Worm (Caenorhabditis elegans): Measurements from ENCODE around the gene cyp-35A1.
A peak's percentile ranks its signal among the peaks of the same experiment; 100 is the strongest.

cyp-35A1 gene

DNA sequence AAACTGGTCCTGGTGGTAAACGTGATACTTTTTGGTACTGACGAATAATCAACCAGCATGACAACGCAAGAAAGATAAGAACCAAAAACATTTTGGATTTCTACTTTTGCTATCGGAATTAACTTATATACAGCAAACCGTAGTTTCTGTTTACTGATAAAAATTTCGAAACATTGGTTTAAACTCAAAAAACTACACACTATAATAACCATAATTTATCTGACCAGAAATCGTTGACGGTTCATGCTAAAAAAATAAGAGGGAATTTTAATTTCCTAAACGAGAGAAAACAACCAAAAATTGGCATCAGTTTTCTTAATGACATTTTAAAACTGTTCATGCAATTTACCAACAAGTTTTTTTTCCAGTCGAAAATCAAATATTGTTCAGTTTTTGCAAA lies at the start of gene cyp-35A1:
cyp-35A1 (minus strand) TSS at position 101 of the 400 bp plus-strand sequence.
- no peak for TF ChIP-seq M03D4.4 (tag; optimal IDR thresholded peaks at IDR 0.05)
- no peak for TF ChIP-seq unc-62 (GFP tag; optimal IDR thresholded peaks at IDR 0.05)
- no peak for TF ChIP-seq mab-5 (tag; optimal IDR thresholded peaks at IDR 0.05)
- no peak for TF ChIP-seq lsy-2 (tag; optimal IDR thresholded peaks at IDR 0.05)
- TF ChIP-seq lin-13 (tag; optimal IDR thresholded peaks at IDR 0.05), result no peak
- no peak for TF ChIP-seq hlh-1 (tag; optimal IDR thresholded peaks at IDR 0.05)
- no peak for TF ChIP-seq nhr-237 (tag; optimal IDR thresholded peaks at IDR 0.05)
- TF ChIP-seq zip-8 (tag; optimal IDR thresholded peaks at IDR 0.05), result no peak
- no peak for TF ChIP-seq bed-3 (GFP tag; optimal IDR thresholded peaks at IDR 0.05)
- no peak for TF ChIP-seq nhr-28 (tag; optimal IDR thresholded peaks at IDR 0.05)
- TF ChIP-seq sptf-1 (tag; optimal IDR thresholded peaks at IDR 0.05), result no peak
- no peak for TF ChIP-seq nhr-76 (tag; optimal IDR thresholded peaks at IDR 0.05)
- TF ChIP-seq tbx-8 (GFP tag; optimal IDR thresholded peaks at IDR 0.05), result no peak
- TF ChIP-seq elt-3 (tag; optimal IDR thresholded peaks at IDR 0.05), result no peak
- no peak for TF ChIP-seq ceh-83 (GFP tag; optimal IDR thresholded peaks at IDR 0.05)
- TF ChIP-seq ceh-39 (tag; optimal IDR thresholded peaks at IDR 0.05), result no peak
- no peak for TF ChIP-seq nhr-2 (tag; optimal IDR thresholded peaks at IDR 0.05)
- no peak for TF ChIP-seq sem-2 (GFP tag; optimal IDR thresholded peaks at IDR 0.05)
- no peak for TF ChIP-seq mls-2 (tag; optimal IDR thresholded peaks at IDR 0.05)
- TF ChIP-seq pha-4 (tag; optimal IDR thresholded peaks at IDR 0.05), result no peak

DNA sequence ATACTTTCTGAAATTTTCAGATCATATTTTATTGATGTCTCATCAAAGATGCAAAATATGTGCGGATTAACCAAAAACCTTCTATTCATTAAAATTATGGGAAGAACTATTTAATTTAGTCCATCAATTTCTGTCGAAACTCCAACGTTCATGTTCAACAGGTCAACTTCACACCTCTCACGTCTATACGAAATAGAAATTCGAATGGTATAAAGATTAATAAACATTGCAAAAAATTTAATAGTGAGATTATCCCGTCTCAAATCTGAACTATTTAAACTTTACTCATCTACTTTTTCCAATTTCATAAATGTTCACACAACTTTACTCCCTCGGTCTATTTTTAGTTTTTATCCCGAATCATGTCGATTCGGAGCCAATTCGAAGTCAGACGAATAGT lies 48.0 kb upstream of the cyp-35A1 start, which contains the start of gene R13D7.2:
R13D7.2 (plus strand) TSS at position 301 of the 400 bp plus-strand sequence.
- TF ChIP-seq unc-62 (GFP tag; optimal IDR thresholded peaks at IDR 0.05) (no peak), nhr-28 (tag; optimal IDR thresholded peaks at IDR 0.05) (no peak), bed-3 (GFP tag; optimal IDR thresholded peaks at IDR 0.05) (no peak), lin-32 (GFP tag; optimal IDR thresholded peaks at IDR 0.05) (no peak), ceh-39 (tag; optimal IDR thresholded peaks at IDR 0.05) (no peak), mep-1 (tag; optimal IDR thresholded peaks at IDR 0.05) (no peak), ztf-11 (tag; optimal IDR thresholded peaks at IDR 0.05) (no peak), cnd-1 (tag; optimal IDR thresholded peaks at IDR 0.05) (no peak), lin-13 (tag; optimal IDR thresholded peaks at IDR 0.05) (no peak), mab-5 (tag; optimal IDR thresholded peaks at IDR 0.05) (no peak), pha-4 (tag; optimal IDR thresholded peaks at IDR 0.05) (no peak), flh-1 (GFP tag; optimal IDR thresholded peaks at IDR 0.05) (no peak), nhr-237 (tag; optimal IDR thresholded peaks at IDR 0.05) (no peak)

DNA sequence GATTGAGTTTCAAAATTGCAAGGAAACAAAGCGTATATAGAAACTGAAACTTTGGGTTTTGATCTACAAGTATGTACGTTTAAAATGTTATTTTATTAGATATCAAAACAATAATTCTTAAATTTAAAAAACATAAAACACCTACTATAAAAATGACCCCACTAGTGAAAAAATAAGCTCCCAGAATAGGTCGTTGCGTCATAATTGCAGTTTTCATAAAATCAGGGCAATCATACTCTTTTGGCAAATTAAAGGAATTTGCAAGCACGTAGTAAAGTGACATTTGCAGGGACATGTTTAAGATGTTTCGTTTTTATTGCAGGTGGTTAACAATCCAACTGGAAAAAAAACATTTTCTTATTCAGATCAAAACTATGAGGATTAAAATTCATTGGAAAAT lies 46.9 kb upstream of the cyp-35A1 start, which contains the start of gene srt-6:
srt-6 (minus strand) TSS at position 295 of the 400 bp plus-strand sequence.
- TF ChIP-seq ces-1 (GFP tag; optimal IDR thresholded peaks at IDR 0.05), result no peak
- no peak for TF ChIP-seq lin-13 (tag; optimal IDR thresholded peaks at IDR 0.05)
- no peak for TF ChIP-seq unc-62 (GFP tag; optimal IDR thresholded peaks at IDR 0.05)
- no peak for TF ChIP-seq ceh-43 (GFP tag; optimal IDR thresholded peaks at IDR 0.05)
- TF ChIP-seq zip-8 (tag; optimal IDR thresholded peaks at IDR 0.05), result peak; percentile 91
- no peak for TF ChIP-seq sem-2 (GFP tag; optimal IDR thresholded peaks at IDR 0.05)
- TF ChIP-seq nhr-12 (tag; optimal IDR thresholded peaks at IDR 0.05), result no peak
- no peak for TF ChIP-seq elt-1 (tag; optimal IDR thresholded peaks at IDR 0.05; ENCODE audit: borderline replicate concordance, insufficient read depth)

DNA sequence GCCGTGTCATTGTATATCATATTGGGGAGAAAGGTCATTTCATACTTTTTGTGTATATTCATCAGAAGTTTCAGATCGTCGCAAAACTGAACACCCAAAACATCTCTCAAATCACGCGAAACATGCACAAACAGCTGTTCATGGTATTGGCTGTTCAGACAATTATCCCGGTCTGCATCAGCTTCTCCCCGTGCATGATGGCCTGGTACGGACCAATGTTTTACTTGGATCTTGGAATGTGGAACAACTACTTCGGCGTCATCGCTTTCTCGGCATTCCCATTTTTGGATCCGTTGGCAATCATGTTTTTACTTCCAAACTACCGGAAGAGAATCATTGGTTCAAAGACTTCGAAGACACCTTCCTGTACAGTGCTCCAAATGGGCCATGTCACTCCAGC lies 41.9 kb upstream of the cyp-35A1 start:
- no peak for TF ChIP-seq hlh-1 (tag; optimal IDR thresholded peaks at IDR 0.05)
- TF ChIP-seq lsy-2 (tag; optimal IDR thresholded peaks at IDR 0.05), result no peak
- no peak for TF ChIP-seq cnd-1 (tag; optimal IDR thresholded peaks at IDR 0.05)
- TF ChIP-seq M03D4.4 (tag; optimal IDR thresholded peaks at IDR 0.05), result no peak
- no peak for TF ChIP-seq mab-5 (tag; optimal IDR thresholded peaks at IDR 0.05)

DNA sequence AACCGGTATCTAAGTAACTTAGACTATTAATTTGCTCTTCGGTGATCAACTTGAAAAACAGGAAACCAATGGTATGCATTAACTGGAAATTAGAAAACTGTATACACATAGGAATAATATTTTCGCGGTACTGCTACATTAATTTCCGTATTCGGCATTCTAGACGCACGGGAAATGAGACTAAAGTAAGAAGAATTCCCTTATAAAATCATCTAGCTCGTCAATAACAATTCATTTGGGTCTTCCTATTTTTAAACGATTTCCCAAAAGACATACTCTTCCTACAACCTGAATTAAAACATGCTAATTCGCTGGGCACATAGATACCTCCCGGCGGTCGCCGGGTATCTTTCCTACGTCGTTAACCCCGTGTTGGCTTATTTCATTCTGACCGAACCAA lies 40.8 kb upstream of the cyp-35A1 start, which contains the start of gene srj-13:
srj-13 (plus strand) TSS at position 301 of the 400 bp plus-strand sequence.
- TF ChIP-seq unc-39 (tag; optimal IDR thresholded peaks at IDR 0.05), result no peak
- TF ChIP-seq nhr-2 (tag; optimal IDR thresholded peaks at IDR 0.05), result no peak
- no peak for TF ChIP-seq ces-1 (GFP tag; optimal IDR thresholded peaks at IDR 0.05)
- no peak for TF ChIP-seq ceh-39 (tag; optimal IDR thresholded peaks at IDR 0.05)
- TF ChIP-seq ceh-43 (GFP tag; optimal IDR thresholded peaks at IDR 0.05), result no peak
- TF ChIP-seq elt-3 (tag; optimal IDR thresholded peaks at IDR 0.05), result no peak
- TF ChIP-seq mep-1 (tag; optimal IDR thresholded peaks at IDR 0.05), result no peak

DNA sequence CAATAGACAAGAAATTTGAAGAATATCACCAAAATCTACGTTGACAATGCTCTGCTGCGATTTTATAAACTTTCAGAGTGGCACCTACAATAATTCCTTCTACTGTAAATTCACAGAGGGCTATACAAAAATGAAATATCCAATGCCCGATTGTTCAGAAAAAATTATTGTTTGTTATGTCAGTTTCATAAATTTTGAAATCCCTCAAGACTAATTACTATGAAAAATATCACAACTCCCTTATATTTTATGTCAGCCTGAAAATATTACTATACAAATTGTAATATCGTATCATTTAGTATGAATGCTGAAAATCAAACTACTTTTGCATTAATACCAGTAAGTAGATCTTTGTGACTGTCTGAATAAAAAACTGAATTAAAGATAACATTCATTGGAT lies 39.0 kb upstream of the cyp-35A1 start, which contains the start of gene srx-60:
srx-60 (plus strand) TSS at position 301 of the 400 bp plus-strand sequence.
- TF ChIP-seq nhr-237 (tag; optimal IDR thresholded peaks at IDR 0.05), result no peak
- TF ChIP-seq ztf-11 (tag; optimal IDR thresholded peaks at IDR 0.05), result no peak

Measured in whole organism, mixed stage, embryonic.